Worm (Caenorhabditis elegans) whole organism, midembryonic: ENCODE measurements around the gene R11H6.5.

Experiments
- T22C8.4 ChIP-seq: fragments of 200-800 bp; sonication (Bioruptor generic); IDR thresholded peaks from 2 replicates; pipeline ENCODE4 v1.3.6; 2022; ENCODE audit warnings: missing genetic modification characterization, missing compliant biosample characterization
- cog-1 ChIP-seq: sonication (generic microtip); optimal IDR thresholded peaks from 2 replicates; lab custom pipeline; 2016; ENCODE audit warnings: missing genetic modification characterization, missing compliant biosample characterization
- flt-1 ChIP-seq: fragments of 200-800 bp; sonication (Bioruptor generic); IDR thresholded peaks from 2 replicates; pipeline ENCODE4 v1.3.6; 2022; ENCODE audit warnings: missing genetic modification characterization, missing compliant biosample characterization
- klf-2 ChIP-seq: fragments of 200-800 bp; sonication (Bioruptor generic); conservative IDR thresholded peaks from 2 replicates; pipeline ENCODE4 v1.3.6; 2022; ENCODE audit warnings: missing genetic modification reagents, missing genetic modification characterization, missing compliant biosample characterization

DNA sequence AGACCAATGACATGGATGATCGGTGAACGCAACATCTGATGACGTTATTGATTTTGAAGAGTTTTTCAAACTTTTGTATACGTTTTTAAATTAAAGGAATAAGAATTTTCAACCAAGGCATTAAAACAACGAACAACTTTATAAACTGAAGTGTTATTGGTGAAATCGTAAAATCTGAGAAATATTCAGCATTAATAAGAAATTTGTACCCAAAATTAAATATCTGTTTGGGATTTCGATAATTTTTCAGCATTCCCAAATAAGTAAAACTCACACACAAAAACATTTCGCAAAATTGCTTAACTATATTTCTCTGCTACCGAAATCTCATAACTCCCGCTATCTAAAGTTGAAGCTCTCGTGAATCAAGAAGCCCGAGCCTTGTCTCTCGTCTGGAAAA, 47.6 kb upstream of the R11H6.5 start:
- TF ChIP-seq cog-1 (tag; lab: Kevin White, UChicago) (no peak), klf-2 (GFP tag; lab: Robert Waterston, UW) (no peak), T22C8.4 (no peak), flt-1 (GFP tag; lab: Robert Waterston, UW) (no peak)
